Worm (Caenorhabditis elegans): ENCODE results near the gene F47B8.18.

ce11 chrV:14279777-14280176, 45.5 kb downstream of the F47B8.18 start, which contains the start of gene srt-33:
- TF ChIP-seq lsy-2 (tag; optimal IDR thresholded peaks at IDR 0.05) (no peak), ztf-11 (tag; optimal IDR thresholded peaks at IDR 0.05) (no peak), alr-1 (tag; optimal IDR thresholded peaks at IDR 0.05; ENCODE audit: borderline replicate concordance) (no peak), aly-2 (tag; optimal IDR thresholded peaks at IDR 0.05) (no peak), dpl-1 (GFP tag; optimal IDR thresholded peaks at IDR 0.05) (no peak), tlp-1 (tag; optimal IDR thresholded peaks at IDR 0.05) (no peak), fos-1 (tag; optimal IDR thresholded peaks at IDR 0.05) (no peak), egl-27 (tag; optimal IDR thresholded peaks at IDR 0.05) (no peak), snpc-4 (tag; optimal IDR thresholded peaks at IDR 0.05) (no peak), rnt-1 (tag; optimal IDR thresholded peaks at IDR 0.05) (no peak), skn-1 (tag; optimal IDR thresholded peaks at IDR 0.05) (no peak), nhr-12 (tag; optimal IDR thresholded peaks at IDR 0.05) (no peak), snu-23 (GFP tag; optimal IDR thresholded peaks at IDR 0.05) (no peak)
